4 fruit fly cellular contexts compared by ENCODE assay signal in genomic region chr3R:9740713-9741112, dm6.
TF ChIP-seq lines count a peak whose summit lies in the region.

Pnn (plus strand) TSS chr3R:9740899.

- TF ChIP-seq CTCF in whole organism, embryonic (GFP tag; optimal IDR thresholded peaks at IDR 0.05; lab: Kevin White, UChicago) = no peak

TF ChIP-seq in whole organism, adult, 20 proteins besides CTCF, POLR2A, EP300 and RAD21:
- TF ChIP-seq CG7101 (tag; optimal IDR thresholded peaks at IDR 0.05; lab: Kevin White, UChicago) (peak; percentile 2), ovo (GFP tag; optimal IDR thresholded peaks at IDR 0.05; lab: Kevin White, UChicago) (no peak), CG11617 (GFP tag; optimal IDR thresholded peaks at IDR 0.05; lab: Kevin White, UChicago) (peak; percentile 10), CG33017 (tag; optimal IDR thresholded peaks at IDR 0.05; lab: Kevin White, UChicago) (no peak), cic (GFP tag; optimal IDR thresholded peaks at IDR 0.05; lab: Kevin White, UChicago) (no peak), Mnt (GFP tag; optimal IDR thresholded peaks at IDR 0.05; lab: Kevin White, UChicago) (peak; percentile 12), toe (GFP tag; optimal IDR thresholded peaks at IDR 0.05; lab: Kevin White, UChicago) (no peak), kay (GFP tag; lab: Kevin White, UChicago; ENCODE audit: borderline replicate concordance) (peak; percentile 58)

TF ChIP-seq in whole organism, embryonic, 481 proteins besides CTCF, POLR2A, EP300 and RAD21 (continues in another document):
- TF ChIP-seq Scr (GFP tag; IDR thresholded peaks at IDR 0.05; lab: Robert Waterston, UW; ENCODE audit: partially characterized antibody) (peak; percentile 93), HLH4C (GFP tag; IDR thresholded peaks at IDR 0.05; lab: Robert Waterston, UW; ENCODE audit: partially characterized antibody) (peak; percentile 84), CG9797 (GFP tag; optimal IDR thresholded peaks at IDR 0.05; lab: Kevin White, UChicago) (peak; percentile 17), maf-S (GFP tag; optimal IDR thresholded peaks at IDR 0.05; lab: Kevin White, UChicago) (no peak), Rx (GFP tag; IDR thresholded peaks at IDR 0.05; lab: Robert Waterston, UW) (no peak), CG32767 (GFP tag; IDR thresholded peaks at IDR 0.05; lab: Robert Waterston, UW) (0 out of 2 replicates have a peak, but pooled peaks have one; percentile 19), usp (GFP tag; optimal IDR thresholded peaks at IDR 0.05; lab: Kevin White, UChicago) (no peak), nmo (GFP tag; optimal IDR thresholded peaks at IDR 0.05; lab: Kevin White, UChicago) (peak; percentile 47), CG8478 (optimal IDR thresholded peaks at IDR 0.05; lab: Kevin White, UChicago) (no peak), lilli (GFP tag; optimal IDR thresholded peaks at IDR 0.05; lab: Kevin White, UChicago) (no peak), CG1647 (GFP tag; optimal IDR thresholded peaks at IDR 0.05; lab: Kevin White, UChicago) (no peak), CG17361 (GFP tag; IDR thresholded peaks at IDR 0.05; lab: Robert Waterston, UW) (no peak), oc (tag; optimal IDR thresholded peaks at IDR 0.05; lab: Kevin White, UChicago) (no peak), wdn (GFP tag; IDR thresholded peaks at IDR 0.05; lab: Robert Waterston, UW) (no peak), CG13287 (GFP tag; IDR thresholded peaks at IDR 0.05; lab: Robert Waterston, UW; ENCODE audit: partially characterized antibody) (peak; percentile 95), gem (tag; optimal IDR thresholded peaks at IDR 0.05; lab: Kevin White, UChicago) (no peak), CG4854 (GFP tag; optimal IDR thresholded peaks at IDR 0.05; lab: Kevin White, UChicago) (no peak), inv (GFP tag; IDR thresholded peaks at IDR 0.05; lab: Robert Waterston, UW; ENCODE audit: partially characterized antibody) (peak; percentile 86), pzg (GFP tag; optimal IDR thresholded peaks at IDR 0.05; lab: Kevin White, UChicago) (peak; percentile 53), odd (GFP tag; optimal IDR thresholded peaks at IDR 0.05; lab: Kevin White, UChicago) (no peak), CG2129 (GFP tag; IDR thresholded peaks at IDR 0.05; lab: Robert Waterston, UW; ENCODE audit: partially characterized antibody) (peak; percentile 81), CG10979 (tag; optimal IDR thresholded peaks at IDR 0.05; lab: Kevin White, UChicago) (no peak), az2 (GFP tag; optimal IDR thresholded peaks at IDR 0.05; lab: Kevin White, UChicago) (no peak), NK7.1 (GFP tag; optimal IDR thresholded peaks at IDR 0.05; lab: Kevin White, UChicago) (no peak), CG12942 (GFP tag; optimal IDR thresholded peaks at IDR 0.05; lab: Kevin White, UChicago) (no peak), Dll (GFP tag; IDR thresholded peaks at IDR 0.05; lab: Robert Waterston, UW; ENCODE audit: partially characterized antibody) (peak; percentile 91), Aef1 (GFP tag; IDR thresholded peaks at IDR 0.05; lab: Robert Waterston, UW) (no peak)

TF ChIP-seq in whole organism, prepupa, 60 proteins besides CTCF, POLR2A, EP300 and RAD21:
- no peak for TF ChIP-seq CG11294 (GFP tag; IDR thresholded peaks at IDR 0.05; lab: Robert Waterston, UW)
- no peak for TF ChIP-seq Gug (GFP tag; IDR thresholded peaks at IDR 0.05; lab: Robert Waterston, UW)
- TF ChIP-seq CG32006 (GFP tag; optimal IDR thresholded peaks at IDR 0.05; lab: Kevin White, UChicago) = no peak
- TF ChIP-seq Eip78C (GFP tag; lab: Kevin White, UChicago) = peak; percentile 43
- no peak for TF ChIP-seq CG8632 (GFP tag; optimal IDR thresholded peaks at IDR 0.05; lab: Kevin White, UChicago)
- TF ChIP-seq spab (GFP tag; optimal IDR thresholded peaks at IDR 0.05; lab: Kevin White, UChicago) = no peak
- TF ChIP-seq fd85E (GFP tag; optimal IDR thresholded peaks at IDR 0.05; lab: Kevin White, UChicago) = no peak
TF ChIP-seq in whole organism, prepupa: peak in this region for 1.

TF ChIP-seq in whole organism, wandering third instar larva, 38 proteins besides CTCF, POLR2A, EP300 and RAD21:
- no peak for TF ChIP-seq CG32264 (GFP tag; optimal IDR thresholded peaks at IDR 0.05; lab: Kevin White, UChicago)
- peak; percentile 39 for TF ChIP-seq woc (GFP tag; optimal IDR thresholded peaks at IDR 0.05; lab: Kevin White, UChicago)
- TF ChIP-seq Rel (GFP tag; optimal IDR thresholded peaks at IDR 0.05; lab: Kevin White, UChicago) = no peak
- peak; percentile 68 for TF ChIP-seq Rel (tag; optimal IDR thresholded peaks at IDR 0.05; lab: Kevin White, UChicago)
- no peak for TF ChIP-seq pan (optimal IDR thresholded peaks at IDR 0.05; lab: Kevin White, UChicago)
- TF ChIP-seq sage (GFP tag; optimal IDR thresholded peaks at IDR 0.05; lab: Kevin White, UChicago) = peak; percentile 32
- no peak for TF ChIP-seq Abd-B (GFP tag; optimal IDR thresholded peaks at IDR 0.05; lab: Kevin White, UChicago)
